Fruit fly (Drosophila melanogaster): ENCODE results near the gene eas.

Gene eas

dm6 chrX:16277878-16278506 is at the start of gene eas:
TSS of gene eas (plus strand) at chrX:16278328.
- no peak for TF ChIP-seq noc (tag; optimal IDR thresholded peaks at IDR 0.05)

- TF ChIP-seq noc (tag; optimal IDR thresholded peaks at IDR 0.05) = no peak
Measured at dm6 chrX:16231292-16231691, 46.8 kb upstream of the eas start.

- no peak for TF ChIP-seq noc (tag; optimal IDR thresholded peaks at IDR 0.05)
Measured at dm6 chrX:16241831-16242451, 36.2 kb upstream of the eas start.

- TF ChIP-seq noc (tag; optimal IDR thresholded peaks at IDR 0.05) = no peak
Measured at dm6 chrX:16243989-16244388, 34.1 kb upstream of the eas start.

dm6 chrX:16244731-16245130 is 33.4 kb upstream of the eas start:
- TF ChIP-seq noc (tag; optimal IDR thresholded peaks at IDR 0.05) = no peak

- TF ChIP-seq noc (tag; optimal IDR thresholded peaks at IDR 0.05) = no peak
Measured at dm6 chrX:16263415-16263814, 14.7 kb upstream of the eas start.

- no peak for TF ChIP-seq noc (tag; optimal IDR thresholded peaks at IDR 0.05)
Measured at dm6 chrX:16266437-16266836, 11.7 kb upstream of the eas start, which contains the start of gene CG12507. TSS of gene CG12507 (minus strand) at chrX:16266537.

- peak; percentile 49 for TF ChIP-seq noc (tag; optimal IDR thresholded peaks at IDR 0.05)
Measured at dm6 chrX:16270795-16271194, 7.3 kb upstream of the eas start, which contains the start of gene Mfe2. TSS of gene Mfe2 (plus strand) at chrX:16270951.

dm6 chrX:16275168-16275853 is 2.8 kb upstream of the eas start:
- no peak for TF ChIP-seq noc (tag; optimal IDR thresholded peaks at IDR 0.05)

dm6 chrX:16275854-16276338 is 2.2 kb upstream of the eas start, which contains the start of the genes kat80 and Prosalpha4:
TSS of gene kat80 (minus strand) at chrX:16276180.
TSS of gene Prosalpha4 (plus strand) at chrX:16276270.
- TF ChIP-seq noc (tag; optimal IDR thresholded peaks at IDR 0.05) = peak; percentile 59

- peak; percentile 48 for TF ChIP-seq noc (tag; optimal IDR thresholded peaks at IDR 0.05)
Measured at dm6 chrX:16278783-16279182, 655 bp downstream of the eas start.

dm6 chrX:16279340-16279941 is 1.3 kb downstream of the eas start:
- peak; percentile 90 for TF ChIP-seq noc (tag; optimal IDR thresholded peaks at IDR 0.05)

- no peak for TF ChIP-seq noc (tag; optimal IDR thresholded peaks at IDR 0.05)
Measured at dm6 chrX:16281305-16281704, 3.2 kb downstream of the eas start.

- peak; percentile 54 for TF ChIP-seq noc (tag; optimal IDR thresholded peaks at IDR 0.05)
Measured at dm6 chrX:16281717-16282529, 3.8 kb downstream of the eas start.

dm6 chrX:16285186-16285585 is 7.1 kb downstream of the eas start:
- peak; percentile 51 for TF ChIP-seq noc (tag; optimal IDR thresholded peaks at IDR 0.05)

All from whole organism, larva.